Fruit fly (Drosophila melanogaster) whole organism, pupa: Measurements from ENCODE around the gene CG33158.

Experiments used
- CG10348 ChIP-seq: fragments of 200-800 bp; sonication (Bioruptor generic); IDR thresholded peaks from 2 replicates; pipeline ENCODE4 v1.3.6; 2022; ENCODE audit warnings: missing biosample characterization, missing genetic modification characterization
- CG12605 ChIP-seq: fragments of 200-800 bp; sonication (Bioruptor generic); IDR thresholded peaks from 2 replicates; pipeline ENCODE4 v1.3.6; 2022; ENCODE audit warnings: missing biosample characterization, missing genetic modification characterization
- CG13204 ChIP-seq: fragments of 200-800 bp; sonication (Bioruptor generic); optimal IDR thresholded peaks from 2 replicates; lab custom pipeline; 2018; ENCODE audit warnings: missing biosample characterization, mild to moderate bottlenecking, missing genetic modification characterization, moderate library complexity
- CG32121 ChIP-seq: fragments of 200-800 bp; sonication (Bioruptor generic); IDR thresholded peaks from 2 replicates; pipeline ENCODE4 v1.3.6; 2022; ENCODE audit warnings: missing biosample characterization, missing genetic modification characterization
- CG34367 ChIP-seq: fragments of 200-800 bp; sonication (Bioruptor generic); optimal IDR thresholded peaks from 2 replicates; lab custom pipeline; 2018; ENCODE audit warnings: missing biosample characterization, mild to moderate bottlenecking, missing genetic modification characterization
- CG4496 ChIP-seq: fragments of 200-800 bp; sonication (Bioruptor generic); IDR thresholded peaks from 3 replicates; pipeline ENCODE4 v1.3.6; 2022; ENCODE audit warnings: missing biosample characterization, missing genetic modification characterization
- D1 ChIP-seq: fragments of 200-800 bp; sonication (Bioruptor generic); optimal IDR thresholded peaks from 2 replicates; lab custom pipeline; 2018; ENCODE audit warnings: missing biosample characterization, mild to moderate bottlenecking, missing genetic modification characterization, moderate library complexity
- EcR ChIP-seq: fragments of 200-800 bp; sonication (Bioruptor generic); optimal IDR thresholded peaks from 3 replicates; lab custom pipeline; 2019; ENCODE audit warnings: missing biosample characterization, missing genetic modification characterization, mild to moderate bottlenecking, moderate library complexity, missing genetic modification reagents
- Ets98B ChIP-seq: fragments of 200-800 bp; sonication (Bioruptor generic); IDR thresholded peaks from 2 replicates; pipeline ENCODE4 v1.3.6; 2022; ENCODE audit warnings: missing biosample characterization, missing genetic modification characterization
- Pif1A ChIP-seq: fragments of 200-800 bp; sonication (Bioruptor generic); optimal IDR thresholded peaks from 3 replicates; lab custom pipeline; 2016; ENCODE audit warnings: missing biosample characterization, missing genetic modification characterization
- Snoo ChIP-seq: fragments of 200-800 bp; sonication (Bioruptor generic); optimal IDR thresholded peaks from 3 replicates; lab custom pipeline; 2017; ENCODE audit warnings: missing biosample characterization, mild to moderate bottlenecking, missing genetic modification characterization, inconsistent platforms
- fd96Ca ChIP-seq: fragments of 200-800 bp; sonication (Bioruptor generic); IDR thresholded peaks from 3 replicates; pipeline ENCODE4 v1.3.6; 2022; ENCODE audit warnings: missing biosample characterization, missing genetic modification characterization
- gl ChIP-seq: fragments of 200-800 bp; sonication (Bioruptor generic); optimal IDR thresholded peaks from 2 replicates; lab custom pipeline; 2018; ENCODE audit warnings: missing biosample characterization, mild to moderate bottlenecking, missing genetic modification characterization
- rn ChIP-seq: fragments of 200-800 bp; sonication (Bioruptor generic); IDR thresholded peaks from 2 replicates; pipeline ENCODE4 v1.3.6; 2022; ENCODE audit warnings: missing biosample characterization, missing genetic modification characterization

- TF ChIP-seq CG12605 (GFP tag; lab: Robert Waterston, UW): no peak
- no peak for TF ChIP-seq rn
- no peak for TF ChIP-seq CG4496 (GFP tag; lab: Robert Waterston, UW)
- TF ChIP-seq Snoo (tag; lab: Kevin White, UChicago): peak; percentile 11
- no peak for TF ChIP-seq D1
- no peak for TF ChIP-seq CG10348
- TF ChIP-seq EcR (GFP tag; lab: Kevin White, UChicago): peak; percentile 53
- TF ChIP-seq CG13204 (GFP tag; lab: Kevin White, UChicago): no peak
- no peak for TF ChIP-seq Ets98B (GFP tag; lab: Robert Waterston, UW)
- TF ChIP-seq gl (tag; lab: Kevin White, UChicago): no peak
- TF ChIP-seq CG32121 (GFP tag; lab: Robert Waterston, UW): no peak
- TF ChIP-seq fd96Ca (GFP tag; lab: Robert Waterston, UW): no peak
- TF ChIP-seq CG34367 (tag; lab: Kevin White, UChicago): peak; percentile 3
- peak; percentile 33 for TF ChIP-seq Pif1A (GFP tag; lab: Kevin White, UChicago)
These were observed 65.5 kb downstream of the CG33158 start for dm6 chr3L:16484739-16485524.
